Worm (Caenorhabditis elegans) whole organism, L4/young adult: ENCODE data around the gene spe-10.
"Not testable (repeated sequence)": the region's sequence is repeated elsewhere in the genome, so short reads cannot be mapped to it uniquely, and the experiment has no call there.

Experiments
- W03F9.2 ChIP-seq: fragments of 150-350 bp; optimal IDR thresholded peaks from 2 replicates; lab custom pipeline; 2014; ENCODE audit warnings: missing biosample characterization, missing genetic modification characterization
- dao-5 ChIP-seq: sonication (generic microtip); optimal IDR thresholded peaks from 2 replicates; lab custom pipeline; 2016; ENCODE audit warnings: missing genotype, missing genetic modification characterization, moderate library complexity, missing compliant biosample characterization
- him-1 ChIP-seq: sonication (generic microtip); optimal IDR thresholded peaks from 2 replicates; lab custom pipeline; 2016; ENCODE audit warnings: missing genotype, missing genetic modification reagents, missing genetic modification characterization, missing compliant biosample characterization

spe-10 gene

DNA sequence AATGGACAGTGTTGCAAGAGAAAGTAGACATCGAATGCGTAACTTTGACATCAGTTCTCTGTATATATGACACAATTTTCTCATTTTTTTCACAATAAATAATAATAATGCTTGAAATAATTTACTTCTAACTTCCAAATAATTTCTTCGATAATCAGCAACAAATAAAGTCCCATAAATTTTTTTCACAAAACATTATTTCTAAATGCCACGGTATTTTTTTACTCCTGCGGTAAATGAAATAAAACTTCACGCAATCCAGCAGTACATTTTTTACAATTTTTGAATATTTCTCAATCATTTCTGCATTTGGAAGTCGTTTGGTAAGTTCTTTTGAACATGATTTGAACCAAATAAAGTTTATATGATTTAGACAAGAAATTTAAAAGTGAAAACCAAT lies at the start of gene spe-10:
spe-10 (plus strand) TSS at position 301 of the 400 bp plus-strand sequence.
- TF ChIP-seq W03F9.2 (tag; lab: Kevin White, UChicago), result no peak
- no peak for TF ChIP-seq him-1 (tag; lab: Kevin White, UChicago)
- no peak for TF ChIP-seq dao-5

DNA sequence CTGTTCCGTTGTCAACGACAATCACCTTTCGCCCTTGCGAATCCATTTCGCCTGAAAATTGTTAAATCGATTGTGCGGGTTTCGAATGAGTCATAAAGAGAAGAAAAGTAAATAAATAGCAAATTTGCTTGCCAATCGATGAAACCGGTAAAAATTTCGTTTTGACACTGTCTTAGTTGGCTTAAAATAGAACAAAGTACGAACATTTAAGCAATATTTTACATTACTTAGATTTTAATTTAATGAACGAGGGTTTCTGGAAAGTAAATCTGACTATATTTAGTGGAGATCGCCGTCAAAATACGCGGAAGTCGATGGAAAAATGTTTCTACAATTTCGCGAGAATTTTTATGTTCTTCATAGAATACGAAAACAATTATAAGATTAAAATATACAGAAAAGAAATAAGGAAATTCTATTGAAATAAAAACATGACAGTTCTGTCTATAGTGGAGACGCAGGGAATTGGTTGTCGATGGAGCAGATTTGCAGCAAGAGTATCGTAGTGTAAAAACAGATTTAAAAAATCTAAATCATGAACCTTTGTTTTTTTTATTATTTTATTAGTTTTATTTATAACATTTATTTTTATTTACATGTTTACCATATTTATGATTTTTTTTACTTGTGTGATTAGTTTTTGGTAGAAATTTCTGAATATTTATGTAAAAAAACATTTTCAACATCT lies 45.6 kb upstream of the spe-10 start, which contains the start of gene arx-2:
arx-2 (minus strand) TSS at position 51 of the 688 bp plus-strand sequence.
- TF ChIP-seq W03F9.2 (tag; lab: Kevin White, UChicago) (peak; percentile 90), him-1 (tag; lab: Kevin White, UChicago) (no peak), dao-5 (no peak)

ce11 chrV:10339200-10339599 lies 44.9 kb upstream of the spe-10 start, which contains the start of gene K07C5.2:
Gene K07C5.2 (plus strand): TSS chrV:10339500.
- TF ChIP-seq dao-5, result no peak

DNA sequence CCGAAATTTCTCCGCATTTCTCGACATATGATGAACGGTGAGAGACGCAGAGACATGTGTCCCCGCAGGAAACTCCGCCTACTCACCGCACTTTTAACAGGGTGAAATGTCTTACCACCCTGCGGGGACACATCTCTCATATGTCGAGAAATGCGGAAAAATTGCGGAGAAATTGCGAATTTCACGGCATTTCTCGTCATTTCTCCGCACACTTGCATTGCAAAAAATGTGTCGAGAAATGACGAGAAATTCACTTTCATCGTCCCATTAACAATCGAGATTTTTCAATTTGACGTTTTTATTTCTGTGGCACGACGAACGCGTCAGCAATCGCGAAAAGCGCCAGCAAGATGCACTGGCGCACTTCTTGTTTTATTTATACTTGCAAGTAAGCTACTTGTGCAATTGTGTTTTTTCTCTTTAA lies 42.1 kb upstream of the spe-10 start, which contains the start of gene K07C5.13:
K07C5.13 (plus strand) TSS at position 151 of the 424 bp plus-strand sequence.
- not testable (repeated sequence) for TF ChIP-seq dao-5; W03F9.2 (tag; lab: Kevin White, UChicago); him-1 (tag; lab: Kevin White, UChicago)

DNA sequence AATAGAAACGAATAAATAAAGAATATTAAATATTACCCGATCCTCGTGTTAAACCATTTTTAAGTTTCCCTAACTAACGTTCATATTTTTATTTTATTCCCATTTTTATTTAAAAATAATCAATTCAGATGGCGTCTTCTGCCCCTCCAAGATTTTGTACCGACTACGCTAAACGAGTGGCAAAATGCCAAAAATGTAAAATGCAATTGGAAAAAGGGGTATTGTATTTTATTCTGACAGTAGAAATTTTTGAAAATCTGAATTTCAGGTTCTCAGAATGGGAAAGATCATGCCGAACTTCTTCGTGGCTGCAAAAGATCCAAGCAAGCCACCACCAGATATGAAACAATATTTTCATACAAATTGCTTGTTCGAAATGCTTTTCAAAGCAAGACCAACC lies 41.1 kb upstream of the spe-10 start, which contains the start of gene K07C5.3:
K07C5.3 (plus strand) TSS at position 129 of the 400 bp plus-strand sequence.
- TF ChIP-seq W03F9.2 (tag; lab: Kevin White, UChicago) (no peak), dao-5 (no peak), him-1 (tag; lab: Kevin White, UChicago) (no peak)

DNA sequence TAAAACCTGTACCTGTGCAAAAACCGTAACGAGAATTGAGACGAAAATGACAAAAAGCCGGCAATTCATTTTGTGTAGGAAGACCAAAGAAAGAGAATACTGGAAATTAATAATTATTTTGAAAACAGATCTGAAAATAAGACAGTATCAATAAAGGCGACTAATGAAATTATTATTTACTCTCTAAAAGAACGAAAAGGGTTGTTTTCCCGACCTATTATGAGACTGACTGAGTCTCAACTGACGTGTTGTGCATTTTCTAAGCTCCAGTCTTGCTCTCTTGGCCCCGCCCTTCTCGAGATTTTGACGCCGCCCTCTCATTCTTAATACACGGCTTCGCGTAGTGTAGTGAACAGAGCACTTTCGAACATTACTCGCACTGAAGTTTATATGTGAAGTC lies 34.0 kb upstream of the spe-10 start, which contains the start of gene K07C5.9:
K07C5.9 (minus strand) TSS at position 101 of the 400 bp plus-strand sequence.
- TF ChIP-seq W03F9.2 (tag; lab: Kevin White, UChicago), result no peak
- TF ChIP-seq him-1 (tag; lab: Kevin White, UChicago), result no peak
- no peak for TF ChIP-seq dao-5

- TF ChIP-seq W03F9.2 (tag; lab: Kevin White, UChicago), result peak; percentile 93
- TF ChIP-seq dao-5, result no peak
- peak; percentile 28 for TF ChIP-seq him-1 (tag; lab: Kevin White, UChicago)
Observed at ce11 chrV:10352928-10353427, 31.1 kb upstream of the spe-10 start, which contains the start of gene nol-56. Gene nol-56 (minus strand): TSS chrV:10352978.

DNA sequence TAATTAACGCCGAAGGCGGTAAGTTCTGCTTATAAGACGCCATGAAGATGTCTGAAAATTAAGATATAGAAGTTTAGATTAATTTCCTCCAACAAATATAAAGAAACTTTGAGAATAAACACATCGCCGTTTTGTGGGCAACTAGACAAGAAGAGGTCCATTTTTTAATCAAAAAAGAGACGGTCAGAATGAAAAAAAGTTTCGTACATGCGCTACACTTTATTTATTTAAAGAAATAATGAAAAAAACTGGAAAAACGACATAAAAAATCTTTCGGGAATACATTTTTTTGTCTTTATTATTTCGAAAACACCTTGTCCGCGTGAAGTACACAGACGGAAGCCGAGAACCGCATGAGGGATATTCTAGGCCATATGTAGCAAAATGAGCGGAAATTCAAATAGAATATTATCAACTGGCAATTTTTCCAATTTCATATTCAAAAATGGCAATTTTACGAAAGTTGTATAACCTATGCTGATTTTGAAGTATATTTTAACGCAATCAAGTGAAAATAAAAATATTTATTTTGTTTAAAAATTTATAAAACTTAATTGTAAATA lies 28.2 kb upstream of the spe-10 start, which contains the start of gene sluh-7:
sluh-7 (minus strand) TSS at position 51 of the 563 bp plus-strand sequence.
- TF ChIP-seq dao-5, result no peak
- TF ChIP-seq W03F9.2 (tag; lab: Kevin White, UChicago), result peak; percentile 86
- peak; percentile 32 for TF ChIP-seq him-1 (tag; lab: Kevin White, UChicago)

- TF ChIP-seq him-1 (tag; lab: Kevin White, UChicago), result no peak
- TF ChIP-seq dao-5, result no peak
- TF ChIP-seq W03F9.2 (tag; lab: Kevin White, UChicago), result no peak
Observed at ce11 chrV:10357467-10357953, 26.5 kb upstream of the spe-10 start, which contains the start of gene ceeh-2. Gene ceeh-2 (minus strand): TSS chrV:10357903.

DNA sequence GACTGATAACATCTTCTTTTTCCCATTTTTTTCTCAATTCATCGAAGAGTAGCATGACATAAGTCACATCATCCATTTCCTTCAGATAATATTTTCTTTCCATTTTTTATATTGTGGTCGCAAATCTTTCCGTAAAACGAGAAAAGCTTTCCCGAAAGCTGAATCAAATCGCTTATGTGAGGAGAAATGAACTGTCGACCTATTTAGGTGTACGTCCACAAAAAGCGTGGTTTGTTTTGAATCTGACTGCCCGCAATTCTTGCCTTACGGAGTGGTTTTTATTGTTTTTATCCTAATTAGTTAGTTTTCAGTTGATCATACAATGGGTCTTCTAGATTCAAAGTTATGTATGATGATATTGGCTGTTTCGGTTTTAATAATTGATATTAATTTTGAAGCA lies 25.8 kb upstream of the spe-10 start, which contains the start of gene ttll-15:
ttll-15 (plus strand) TSS at position 301 of the 400 bp plus-strand sequence.
- TF ChIP-seq W03F9.2 (tag; lab: Kevin White, UChicago) (no peak), dao-5 (no peak), him-1 (tag; lab: Kevin White, UChicago) (no peak)

ce11 chrV:10360186-10360585 lies 23.9 kb upstream of the spe-10 start:
- TF ChIP-seq W03F9.2 (tag; lab: Kevin White, UChicago) (no peak), dao-5 (no peak), him-1 (tag; lab: Kevin White, UChicago) (no peak)

DNA sequence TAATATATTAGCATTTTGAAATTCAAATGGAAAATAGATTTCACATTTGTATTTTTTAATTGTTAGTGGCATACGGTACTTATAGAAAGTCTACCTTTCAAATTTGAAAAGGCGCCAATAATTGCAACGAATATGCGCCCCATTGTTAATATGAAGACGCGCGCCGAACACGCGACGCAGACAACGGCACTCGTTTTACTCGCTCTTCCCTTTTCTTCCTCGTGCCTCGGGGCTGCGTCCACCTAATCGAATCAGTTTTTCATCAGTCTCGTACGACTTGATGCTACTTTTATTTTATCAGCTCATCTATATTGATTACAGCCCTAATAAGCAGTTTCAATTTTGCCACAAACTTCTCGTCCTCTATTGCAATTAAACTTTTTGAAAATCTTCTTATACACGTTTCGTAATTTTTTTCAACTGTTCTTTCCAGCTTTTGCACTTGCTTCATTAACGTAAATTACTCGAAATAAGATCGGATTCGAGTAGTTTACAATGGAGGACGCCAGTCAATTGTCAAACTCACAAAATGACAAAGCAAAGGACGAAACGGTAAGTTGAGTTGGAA lies 22.1 kb upstream of the spe-10 start, which contains the start of gene cash-1:
cash-1 (plus strand) TSS at position 432 of the 568 bp plus-strand sequence.
- TF ChIP-seq dao-5, result no peak
- TF ChIP-seq W03F9.2 (tag; lab: Kevin White, UChicago), result peak; percentile 73

DNA sequence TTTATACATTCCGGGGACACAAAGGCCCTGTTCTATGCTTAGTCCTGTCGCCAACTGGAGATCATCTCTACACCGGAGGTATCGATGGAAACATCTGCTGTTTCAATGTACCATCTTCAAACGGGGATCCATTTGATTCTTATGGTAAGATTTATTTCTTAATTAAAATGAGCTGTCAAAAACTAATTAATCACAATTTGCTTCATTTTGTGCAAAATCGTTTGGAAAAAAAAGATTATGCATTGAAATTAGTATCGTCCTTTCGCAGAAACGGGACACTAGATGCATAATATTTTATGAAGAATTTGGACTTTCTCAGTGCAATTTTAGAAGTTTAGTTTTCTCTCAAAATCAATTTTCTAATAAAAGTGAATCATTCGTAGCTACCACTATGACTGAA lies 20.2 kb upstream of the spe-10 start:
- TF ChIP-seq dao-5, result no peak
- TF ChIP-seq W03F9.2 (tag; lab: Kevin White, UChicago), result no peak
- TF ChIP-seq him-1 (tag; lab: Kevin White, UChicago), result no peak
